Fruit fly (Drosophila melanogaster) whole organism, embryonic: Measurements from ENCODE around the gene CG3117.

Experiments
- ATbp ChIP-seq: fragments of 200-800 bp; sonication (Bioruptor generic); optimal IDR thresholded peaks from 2 replicates; lab custom pipeline; 2017; ENCODE audit warnings: missing biosample characterization, mild to moderate bottlenecking, missing genetic modification characterization, missing genetic modification reagents
- B-H1 ChIP-seq: fragments of 200-800 bp; sonication (Bioruptor generic); IDR thresholded peaks from 3 replicates; pipeline ENCODE4 v1.3.6; 2022; ENCODE audit warnings: missing biosample characterization, missing genetic modification characterization
- CG12391 ChIP-seq: fragments of 200-800 bp; sonication (Bioruptor generic); optimal IDR thresholded peaks from 3 replicates; lab custom pipeline; 2018; ENCODE audit warnings: missing biosample characterization, mild to moderate bottlenecking, missing genetic modification characterization, moderate library complexity
- CG12744 ChIP-seq: fragments of 200-800 bp; sonication (Bioruptor generic); optimal IDR thresholded peaks from 2 replicates; lab custom pipeline; 2016; ENCODE audit warnings: missing biosample characterization, missing genetic modification characterization
- CG13424 ChIP-seq: fragments of 200-800 bp; sonication (Bioruptor generic); optimal IDR thresholded peaks from 2 replicates; lab custom pipeline; 2019; ENCODE audit warnings: missing biosample characterization, mild to moderate bottlenecking, missing genetic modification characterization, moderate library complexity
- CG14050 ChIP-seq: fragments of 200-800 bp; sonication (Bioruptor generic); IDR thresholded peaks from 3 replicates; pipeline ENCODE4 v1.3.6; 2022; ENCODE audit warnings: missing biosample characterization, missing genetic modification characterization
- CG1832 ChIP-seq: fragments of 200-800 bp; sonication (Bioruptor generic); optimal IDR thresholded peaks from 2 replicates; lab custom pipeline; 2017; ENCODE audit warnings: missing biosample characterization, mild to moderate bottlenecking, missing genetic modification characterization, inconsistent platforms
- CG2202 ChIP-seq: fragments of 200-800 bp; sonication (Bioruptor generic); optimal IDR thresholded peaks from 2 replicates; lab custom pipeline; 2018; ENCODE audit warnings: missing biosample characterization, mild to moderate bottlenecking, missing genetic modification characterization
- CG2875 ChIP-seq: fragments of 200-800 bp; sonication (Bioruptor generic); optimal IDR thresholded peaks from 2 replicates; lab custom pipeline; 2017; ENCODE audit warnings: missing biosample characterization, mild to moderate bottlenecking, missing genetic modification characterization, missing genetic modification reagents
- CG34224 ChIP-seq: fragments of 200-800 bp; sonication (Bioruptor generic); IDR thresholded peaks from 3 replicates; pipeline ENCODE4 v1.3.6; 2022; ENCODE audit warnings: missing biosample characterization, missing genetic modification characterization; ENCODE audit not compliant: partially characterized antibody
- CG34376 ChIP-seq: fragments of 200-800 bp; sonication (Bioruptor generic); optimal IDR thresholded peaks from 2 replicates; lab custom pipeline; 2018; ENCODE audit warnings: missing biosample characterization, mild to moderate bottlenecking, missing genetic modification characterization
- CG3838 ChIP-seq: fragments of 200-800 bp; sonication (Bioruptor generic); optimal IDR thresholded peaks from 3 replicates; lab custom pipeline; 2016; ENCODE audit warnings: missing biosample characterization, missing genetic modification characterization
- CG3995 ChIP-seq: fragments of 200-800 bp; sonication (Bioruptor generic); optimal IDR thresholded peaks from 3 replicates; lab custom pipeline; 2016; ENCODE audit warnings: missing biosample characterization, missing genetic modification characterization
- CG4404 ChIP-seq: fragments of 200-800 bp; sonication (Bioruptor generic); IDR thresholded peaks from 2 replicates; pipeline ENCODE4 v1.3.6; 2022; ENCODE audit warnings: missing biosample characterization, missing genetic modification characterization
- CG4617 ChIP-seq: fragments of 200-800 bp; sonication (Bioruptor generic); optimal IDR thresholded peaks from 3 replicates; lab custom pipeline; 2016; ENCODE audit warnings: missing biosample characterization, missing genetic modification characterization, borderline replicate concordance
- CG5180 ChIP-seq: fragments of 200-800 bp; sonication (Bioruptor generic); optimal IDR thresholded peaks from 3 replicates; lab custom pipeline; 2017; ENCODE audit warnings: missing biosample characterization, missing genetic modification characterization, mild to moderate bottlenecking, moderate library complexity, missing genetic modification reagents
- CG6683 ChIP-seq: fragments of 200-800 bp; sonication (Bioruptor generic); optimal IDR thresholded peaks from 2 replicates; lab custom pipeline; 2017; ENCODE audit warnings: missing biosample characterization, mild to moderate bottlenecking, missing genetic modification characterization, missing genetic modification reagents
- CG7556 ChIP-seq: fragments of 200-800 bp; sonication (Bioruptor generic); optimal IDR thresholded peaks from 2 replicates; lab custom pipeline; 2017; ENCODE audit warnings: missing biosample characterization, mild to moderate bottlenecking, missing genetic modification characterization
- CG9876 ChIP-seq: fragments of 200-800 bp; sonication (Bioruptor generic); optimal IDR thresholded peaks from 2 replicates; lab custom pipeline; 2016; ENCODE audit warnings: missing biosample characterization, missing genetic modification characterization
- Ets97D ChIP-seq: fragments of 200-800 bp; sonication (Bioruptor generic); optimal IDR thresholded peaks from 3 replicates; lab custom pipeline; 2016; ENCODE audit warnings: missing biosample characterization, missing genetic modification characterization
- H15 ChIP-seq: fragments of 200-800 bp; sonication (Bioruptor generic); IDR thresholded peaks from 3 replicates; pipeline ENCODE4 v1.3.6; 2022; ENCODE audit warnings: missing biosample characterization, missing genetic modification characterization
- H2.0 ChIP-seq: fragments of 200-800 bp; sonication (Bioruptor generic); IDR thresholded peaks from 2 replicates; pipeline ENCODE4 v1.3.6; 2022; ENCODE audit warnings: missing biosample characterization, missing genetic modification characterization
- HLHmδ ChIP-seq: fragments of 200-800 bp; sonication (Bioruptor generic); optimal IDR thresholded peaks from 2 replicates; lab custom pipeline; 2018; ENCODE audit warnings: missing biosample characterization, mild to moderate bottlenecking, missing genetic modification characterization, moderate library complexity
- Hr39 ChIP-seq: fragments of >200 bp; optimal IDR thresholded peaks from 2 replicates; lab custom pipeline; 2017
- ac ChIP-seq: fragments of 200-800 bp; sonication (Bioruptor generic); optimal IDR thresholded peaks from 3 replicates; lab custom pipeline; 2017; ENCODE audit warnings: missing biosample characterization, mild to moderate bottlenecking, missing genetic modification characterization
- ap ChIP-seq: fragments of 200-800 bp; sonication (Bioruptor generic); IDR thresholded peaks from 2 replicates; pipeline ENCODE4 v1.3.6; 2022; ENCODE audit warnings: missing biosample characterization, missing genetic modification characterization
- ara ChIP-seq: fragments of 200-800 bp; sonication (Bioruptor generic); IDR thresholded peaks from 2 replicates; pipeline ENCODE4 v1.3.6; 2022; ENCODE audit warnings: missing biosample characterization, missing genetic modification characterization
- az2 ChIP-seq: fragments of 200-800 bp; sonication (Bioruptor generic); optimal IDR thresholded peaks from 3 replicates; lab custom pipeline; 2016; ENCODE audit warnings: missing biosample characterization, missing genetic modification characterization
- crc ChIP-seq: fragments of 200-800 bp; sonication (Bioruptor generic); optimal IDR thresholded peaks from 2 replicates; lab custom pipeline; 2016; ENCODE audit warnings: missing biosample characterization, missing genetic modification characterization
- crp ChIP-seq, 2 experiments: fragments of 200-800 bp; sonication (Bioruptor generic); optimal IDR thresholded peaks; 2 replicates in 1 of 2; 3 replicates in 1 of 2; lab custom pipeline; 2017; ENCODE audit warnings: missing biosample characterization in 2 of 2, missing genetic modification characterization in 2 of 2, mild to moderate bottlenecking in 1 of 2, moderate library complexity in 1 of 2
- dan ChIP-seq: fragments of 200-800 bp; sonication (Bioruptor generic); IDR thresholded peaks from 2 replicates; pipeline ENCODE4 v1.3.6; 2022; ENCODE audit warnings: missing biosample characterization, missing genetic modification characterization
- dmrt11E ChIP-seq: fragments of 200-800 bp; sonication (Bioruptor generic); optimal IDR thresholded peaks from 3 replicates; lab custom pipeline; 2018; ENCODE audit warnings: missing biosample characterization, mild to moderate bottlenecking, missing genetic modification characterization, moderate library complexity
- dmrt99B ChIP-seq: fragments of 200-800 bp; sonication (Bioruptor generic); optimal IDR thresholded peaks from 2 replicates; lab custom pipeline; 2018; ENCODE audit warnings: missing biosample characterization, mild to moderate bottlenecking, missing genetic modification characterization, moderate library complexity
- dysf ChIP-seq: fragments of 200-800 bp; sonication (Bioruptor generic); IDR thresholded peaks from 3 replicates; pipeline ENCODE4 v1.3.6; 2022; ENCODE audit warnings: missing biosample characterization, missing genetic modification characterization
- emc ChIP-seq: fragments of 200-800 bp; sonication (Bioruptor generic); optimal IDR thresholded peaks from 2 replicates; lab custom pipeline; 2016; ENCODE audit warnings: missing biosample characterization, missing genetic modification characterization
- ems ChIP-seq: fragments of 200-800 bp; sonication (Bioruptor generic); optimal IDR thresholded peaks from 3 replicates; lab custom pipeline; 2016; ENCODE audit warnings: missing biosample characterization, missing genetic modification characterization
- fd96Cb ChIP-seq: fragments of 200-800 bp; sonication (Bioruptor generic); optimal IDR thresholded peaks from 2 replicates; lab custom pipeline; 2018; ENCODE audit warnings: missing biosample characterization, mild to moderate bottlenecking, missing genetic modification characterization, moderate library complexity
- gcm ChIP-seq: fragments of 200-800 bp; sonication (Bioruptor generic); optimal IDR thresholded peaks from 2 replicates; lab custom pipeline; 2019; ENCODE audit warnings: missing biosample characterization, mild to moderate bottlenecking, missing genetic modification characterization, moderate library complexity
- grau ChIP-seq: fragments of 200-800 bp; optimal IDR thresholded peaks from 3 replicates; lab custom pipeline; 2019; ENCODE audit warnings: missing biosample characterization, mild to moderate bottlenecking, missing genetic modification characterization, moderate library complexity
- jumu ChIP-seq: fragments of 200-800 bp; sonication (Bioruptor generic); optimal IDR thresholded peaks from 3 replicates; lab custom pipeline; 2016; ENCODE audit warnings: missing biosample characterization, missing genetic modification characterization
- lbe ChIP-seq: fragments of 200-800 bp; sonication (Bioruptor generic); optimal IDR thresholded peaks from 2 replicates; lab custom pipeline; 2016; ENCODE audit warnings: missing biosample characterization, mild to moderate bottlenecking, missing genetic modification characterization
- pb ChIP-seq: fragments of 200-800 bp; sonication (Bioruptor generic); optimal IDR thresholded peaks from 3 replicates; lab custom pipeline; 2016; ENCODE audit warnings: missing biosample characterization, missing genetic modification characterization
- pita ChIP-seq: fragments of 200-800 bp; sonication (Bioruptor generic); optimal IDR thresholded peaks from 2 replicates; lab custom pipeline; 2017; ENCODE audit warnings: missing biosample characterization, mild to moderate bottlenecking, missing genetic modification characterization
- psq ChIP-seq: fragments of 200-800 bp; sonication (Bioruptor generic); optimal IDR thresholded peaks from 2 replicates; lab custom pipeline; 2017; ENCODE audit warnings: missing biosample characterization, missing genetic modification characterization
- sc ChIP-seq, 3 experiments: fragments of >200 bp in 2 of 3; fragments of 200-800 bp in 1 of 3; sonication (Bioruptor generic) in 1 of 3; optimal IDR thresholded peaks; 2 replicates in 2 of 3; 3 replicates in 1 of 3; lab custom pipeline; 2017; ENCODE audit warnings: mild to moderate bottlenecking in 1 of 3, missing biosample characterization in 1 of 3, missing genetic modification characterization in 1 of 3, missing genetic modification reagents in 1 of 3
- shn ChIP-seq: fragments of 200-800 bp; sonication (Bioruptor generic); optimal IDR thresholded peaks from 3 replicates; lab custom pipeline; 2016; ENCODE audit warnings: missing biosample characterization, missing genetic modification characterization
- so ChIP-seq: fragments of 200-800 bp; sonication (Bioruptor generic); IDR thresholded peaks from 3 replicates; pipeline ENCODE4 v1.3.6; 2022; ENCODE audit warnings: missing biosample characterization, missing genetic modification characterization
- tna ChIP-seq: fragments of 200-800 bp; sonication (Bioruptor generic); IDR thresholded peaks from 2 replicates; pipeline ENCODE4 v1.3.6; 2022; ENCODE audit warnings: missing biosample characterization, missing genetic modification characterization; ENCODE audit not compliant: partially characterized antibody

Gene CG3117

dm6 chr2L:2855773-2856615 is 9.0 kb upstream of the CG3117 start, which contains the start of the genes CG3104 and RpS21 (continued):
- TF ChIP-seq fd96Cb (tag; lab: Kevin White, UChicago), result peak; percentile 60
- peak; percentile 92 for TF ChIP-seq CG4617
- peak; percentile 79 for TF ChIP-seq CG12391 (tag; lab: Kevin White, UChicago)
- TF ChIP-seq dmrt11E (tag; lab: Kevin White, UChicago), result peak; percentile 65
- TF ChIP-seq CG2875 (GFP tag; lab: Kevin White, UChicago), result peak; percentile 77
- peak; percentile 46 for TF ChIP-seq CG2202 (tag; lab: Kevin White, UChicago)
- TF ChIP-seq HLHmδ, result peak; percentile 97
- TF ChIP-seq az2 (GFP tag; lab: Kevin White, UChicago), result peak; percentile 75
- peak; percentile 71 for TF ChIP-seq CG12744
- no peak for TF ChIP-seq dan (GFP tag; lab: Robert Waterston, UW)
- TF ChIP-seq CG14050 (GFP tag; lab: Robert Waterston, UW), result peak; percentile 79
- TF ChIP-seq H15, result peak; percentile 81
- peak; percentile 58 for TF ChIP-seq lbe (GFP tag; lab: Kevin White, UChicago)
- TF ChIP-seq ems (GFP tag; lab: Kevin White, UChicago), result peak; percentile 71
- TF ChIP-seq dysf (GFP tag; lab: Robert Waterston, UW), result peak; percentile 84
- TF ChIP-seq CG5180 (GFP tag; lab: Kevin White, UChicago), result peak; percentile 44
- peak; percentile 64 for TF ChIP-seq psq (GFP tag; lab: Kevin White, UChicago)
- TF ChIP-seq Ets97D (GFP tag; lab: Kevin White, UChicago), result peak; percentile 98
- TF ChIP-seq shn (GFP tag; lab: Kevin White, UChicago), result peak; percentile 81
- peak; percentile 78 for TF ChIP-seq grau (tag; lab: Kevin White, UChicago)
- TF ChIP-seq ac (GFP tag; lab: Kevin White, UChicago), result peak; percentile 80
- TF ChIP-seq crp (GFP tag; optimal IDR thresholded peaks at IDR 0.05; lab: Kevin White, UChicago), result peak; percentile 2 to 80
- peak; percentile 72 for TF ChIP-seq dmrt99B (tag; lab: Kevin White, UChicago)
- peak; percentile 75 for TF ChIP-seq crc (GFP tag; lab: Kevin White, UChicago)
- peak; percentile 67 for TF ChIP-seq CG7556 (GFP tag; lab: Kevin White, UChicago)
- TF ChIP-seq ATbp (GFP tag; lab: Kevin White, UChicago), result peak; percentile 83
- no peak for TF ChIP-seq Hr39 (lab: Kevin White, UChicago)
- peak; percentile 89 for TF ChIP-seq H2.0
- peak; percentile 77 for TF ChIP-seq CG3838 (GFP tag; lab: Kevin White, UChicago)
- no peak for TF ChIP-seq pita (GFP tag; lab: Kevin White, UChicago)
- peak; percentile 61 for TF ChIP-seq CG6683 (GFP tag; lab: Kevin White, UChicago)
- TF ChIP-seq CG3995, result peak; percentile 72
- peak; percentile 78 for TF ChIP-seq ara (GFP tag; lab: Robert Waterston, UW)
- TF ChIP-seq ap (GFP tag; lab: Robert Waterston, UW), result peak; percentile 88
- TF ChIP-seq gcm (GFP tag; lab: Kevin White, UChicago), result peak; percentile 4
- TF ChIP-seq pb (GFP tag; lab: Kevin White, UChicago), result peak; percentile 71
- TF ChIP-seq sc (optimal IDR thresholded peaks at IDR 0.05; lab: Kevin White, UChicago), result no peak
- TF ChIP-seq sc (GFP tag; optimal IDR thresholded peaks at IDR 0.05; lab: Kevin White, UChicago), result peak; percentile 73
- TF ChIP-seq CG9876 (GFP tag; lab: Kevin White, UChicago), result peak; percentile 93
- no peak; the same call in 2 of the 3 replicates for TF ChIP-seq CG34224 (GFP tag; lab: Robert Waterston, UW)
- TF ChIP-seq tna (GFP tag; lab: Robert Waterston, UW), result no peak
- peak; percentile 93 for TF ChIP-seq CG34376 (GFP tag; lab: Kevin White, UChicago)
- TF ChIP-seq so (GFP tag; lab: Robert Waterston, UW), result peak; percentile 74
- TF ChIP-seq CG13424 (tag; lab: Kevin White, UChicago), result peak; percentile 79
- peak; percentile 76 for TF ChIP-seq B-H1
- peak; percentile 88 for TF ChIP-seq emc (GFP tag; lab: Kevin White, UChicago)
- peak; percentile 73 for TF ChIP-seq jumu
- peak; percentile 59; the same call in 1 of the 2 replicates for TF ChIP-seq CG4404 (GFP tag; lab: Robert Waterston, UW)
- no peak for TF ChIP-seq CG1832 (GFP tag; lab: Kevin White, UChicago)
